Fruit fly (Drosophila melanogaster) whole organism, pupa: Measurements from ENCODE around the gene CG15446.

Experiments
- EcR ChIP-seq: fragments of 200-800 bp; sonication (Bioruptor generic); optimal IDR thresholded peaks from 3 replicates; lab custom pipeline; 2019; ENCODE audit warnings: missing biosample characterization, missing genetic modification characterization, mild to moderate bottlenecking, moderate library complexity, missing genetic modification reagents
- Pif1B ChIP-seq: fragments of 200-800 bp; sonication (Bioruptor generic); optimal IDR thresholded peaks from 3 replicates; lab custom pipeline; 2016; ENCODE audit warnings: missing biosample characterization, missing genetic modification characterization
- rn ChIP-seq: fragments of 200-800 bp; sonication (Bioruptor generic); IDR thresholded peaks from 2 replicates; pipeline ENCODE4 v1.3.6; 2022; ENCODE audit warnings: missing biosample characterization, missing genetic modification characterization

DNA sequence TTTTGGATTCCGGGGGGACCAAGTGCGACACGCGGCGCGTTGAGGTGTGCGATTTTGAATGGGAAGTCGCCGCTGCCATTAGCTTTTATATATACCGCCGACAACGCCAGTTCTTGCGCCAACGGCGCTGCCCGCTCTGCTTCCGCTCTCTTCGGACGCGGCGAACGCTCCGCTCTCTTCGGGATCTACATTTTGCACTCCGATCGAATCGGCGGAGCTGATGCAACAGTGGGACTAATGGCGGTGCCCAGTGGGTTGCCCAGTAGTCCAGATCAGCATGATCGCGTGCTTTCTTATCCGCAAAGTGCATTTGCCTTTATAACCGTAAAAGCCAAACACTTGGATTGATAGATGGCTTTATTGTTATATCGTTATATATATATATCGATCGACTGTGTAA is 34.5 kb downstream of the CG15446 start, which contains the start of gene CG32512:
- TF ChIP-seq Pif1B (GFP tag; lab: Kevin White, UChicago) (no peak), rn (no peak), EcR (peak; percentile 15)
